Worm (Caenorhabditis elegans): ENCODE results near the gene sfxn-2.

sfxn-2 gene

DNA sequence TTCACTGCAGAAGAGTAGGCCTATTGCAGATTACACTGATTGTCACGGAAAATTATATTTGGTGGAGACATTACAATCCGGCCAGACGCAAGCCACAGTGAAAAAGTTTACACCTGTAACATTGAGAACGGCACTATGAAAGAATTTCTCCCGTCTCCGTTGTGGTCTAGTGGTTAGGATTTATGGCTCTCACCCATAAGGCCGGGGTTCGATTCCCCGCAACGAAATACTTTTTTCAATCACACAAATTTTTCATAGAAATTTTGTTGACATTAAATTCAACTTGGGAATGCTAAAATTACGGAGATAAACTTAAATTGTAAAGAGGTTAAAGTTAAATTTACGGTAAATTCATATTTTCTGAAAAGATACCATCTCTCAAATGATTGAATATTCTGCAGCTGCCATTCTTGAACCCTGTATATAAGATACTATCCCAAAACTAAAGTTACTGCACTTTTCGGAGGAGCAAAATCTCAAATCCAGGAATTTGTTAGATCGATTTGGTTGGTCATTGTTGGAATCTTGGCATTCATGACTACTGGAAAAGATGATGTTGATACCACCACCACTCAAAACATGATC lies 51.6 kb downstream of the sfxn-2 start, which contains the start of gene C39D10.1 (continued):
- no peak for TF ChIP-seq nhr-237 (tag; optimal IDR thresholded peaks at IDR 0.05)
- no peak for TF ChIP-seq lin-39 (tag; optimal IDR thresholded peaks at IDR 0.05)
